Worm (Caenorhabditis elegans) whole organism, L1 larva: ENCODE results near the gene Y37A1B.7.

Experiments used
- ama-1 ChIP-seq: fragments of 150-350 bp; optimal IDR thresholded peaks from 2 replicates; lab custom pipeline; 2014
- ets-5 ChIP-seq: fragments of 200-800 bp; sonication (Bioruptor generic); IDR thresholded peaks from 2 replicates; pipeline ENCODE4 v1.3.6; 2022; ENCODE audit warnings: missing genetic modification characterization, missing compliant biosample characterization
- lir-3 ChIP-seq: sonication (generic microtip); optimal IDR thresholded peaks from 2 replicates; lab custom pipeline; 2016; ENCODE audit warnings: mild to moderate bottlenecking, missing genetic modification characterization, moderate library complexity, missing compliant biosample characterization; ENCODE audit not compliant: poor library complexity
- lsy-2 ChIP-seq, 2 experiments: fragments of 150-350 bp; optimal IDR thresholded peaks; 2 replicates each; lab custom pipeline; 2014; ENCODE audit warnings: missing biosample characterization in 2 of 2, missing genetic modification characterization in 2 of 2
- mep-1 ChIP-seq: fragments of 150-350 bp; optimal IDR thresholded peaks from 2 replicates; lab custom pipeline; 2014; ENCODE audit warnings: missing biosample characterization, missing genetic modification characterization
- nhr-11 ChIP-seq: fragments of 150-350 bp; optimal IDR thresholded peaks from 2 replicates; lab custom pipeline; 2014; ENCODE audit warnings: missing biosample characterization, missing genetic modification characterization
- nhr-237 ChIP-seq: fragments of 150-350 bp; optimal IDR thresholded peaks from 2 replicates; lab custom pipeline; 2014; ENCODE audit warnings: missing biosample characterization, missing genetic modification characterization
- xbp-1 ChIP-seq: sonication (generic microtip); optimal IDR thresholded peaks from 2 replicates; lab custom pipeline; 2016; ENCODE audit warnings: missing genetic modification characterization, missing compliant biosample characterization
- zag-1 ChIP-seq: fragments of 150-350 bp; optimal IDR thresholded peaks from 2 replicates; lab custom pipeline; 2014; ENCODE audit warnings: missing biosample characterization, missing genetic modification characterization
- ztf-11 ChIP-seq, 2 experiments: sonication (generic microtip); optimal IDR thresholded peaks; 2 replicates each; lab custom pipeline; 2016 to 2017; ENCODE audit warnings: missing genetic modification characterization in 2 of 2, missing biosample characterization in 1 of 2, missing compliant biosample characterization in 1 of 2
- ztf-4 ChIP-seq: fragments of 150-350 bp; optimal IDR thresholded peaks from 2 replicates; lab custom pipeline; 2014; ENCODE audit warnings: missing biosample characterization, missing genetic modification characterization

- TF ChIP-seq mep-1, result no peak
- no peak for TF ChIP-seq ztf-11 (tag; optimal IDR thresholded peaks at IDR 0.05; lab: Kevin White, UChicago)
- no peak for TF ChIP-seq lir-3 (tag; lab: Kevin White, UChicago)
- no peak for TF ChIP-seq ama-1 (lab: Kevin White, UChicago)
- TF ChIP-seq lsy-2 (tag; optimal IDR thresholded peaks at IDR 0.05; lab: Kevin White, UChicago), result no peak
- no peak for TF ChIP-seq zag-1 (tag; lab: Kevin White, UChicago)
- no peak for TF ChIP-seq xbp-1 (tag; lab: Kevin White, UChicago)
- no peak for TF ChIP-seq nhr-11 (tag; lab: Kevin White, UChicago)
- no peak for TF ChIP-seq ets-5
- no peak for TF ChIP-seq nhr-237 (tag; lab: Kevin White, UChicago)
- no peak for TF ChIP-seq ztf-4
These were observed 39.9 kb upstream of the Y37A1B.7 start, which contains the start of gene F52B11.2 for ce11 chrIV:14083505-14083904.
